Fruit fly (Drosophila melanogaster): Measurements from ENCODE around the gene Pcyt2.
A peak's percentile ranks its signal among the peaks of the same experiment; 100 is the strongest.

Gene Pcyt2

dm6 chr3L:1592822-1593452 lies 39.6 kb downstream of the Pcyt2 start (continued):
- TF ChIP-seq eyg (GFP tag; optimal IDR thresholded peaks at IDR 0.05) (no peak), Fer1 (GFP tag; optimal IDR thresholded peaks at IDR 0.05) (no peak), ind (GFP tag; optimal IDR thresholded peaks at IDR 0.05) (no peak), danr (GFP tag; IDR thresholded peaks at IDR 0.05) (no peak)

dm6 chr3L:1602064-1602832 lies 49.0 kb downstream of the Pcyt2 start, which contains the start of gene CG12104:
CG12104 (minus strand) TSS chr3L:1602674.
- no peak for TF ChIP-seq zen (tag; optimal IDR thresholded peaks at IDR 0.05)
- peak; percentile 67 for TF ChIP-seq sens (GFP tag)
- TF ChIP-seq CG10979 (tag; optimal IDR thresholded peaks at IDR 0.05) = no peak
- peak; percentile 30 for TF ChIP-seq Sry-β (GFP tag; optimal IDR thresholded peaks at IDR 0.05)
- TF ChIP-seq D (optimal IDR thresholded peaks at IDR 0.05) = no peak
- peak; percentile 14 for TF ChIP-seq D (GFP tag; optimal IDR thresholded peaks at IDR 0.05)
- no peak for TF ChIP-seq CkIIα-i1 (GFP tag; IDR thresholded peaks at IDR 0.05)
- TF ChIP-seq Dp (GFP tag; optimal IDR thresholded peaks at IDR 0.05) = peak; percentile 20
- TF ChIP-seq ftz-f1 (GFP tag; optimal IDR thresholded peaks at IDR 0.05) = no peak
- TF ChIP-seq Adf1 (GFP tag; IDR thresholded peaks at IDR 0.05) = peak; percentile 73
- TF ChIP-seq CG17912 (GFP tag; optimal IDR thresholded peaks at IDR 0.05) = no peak
- peak; percentile 86 for TF ChIP-seq Ets65A (GFP tag)
- peak; percentile 11 for TF ChIP-seq nerfin-1 (tag; optimal IDR thresholded peaks at IDR 0.05)
- peak; percentile 5 for TF ChIP-seq CTCF (GFP tag; optimal IDR thresholded peaks at IDR 0.05)
- no peak for TF ChIP-seq CG13894 (tag; optimal IDR thresholded peaks at IDR 0.05)
- no peak for TF ChIP-seq Opbp (GFP tag; IDR thresholded peaks at IDR 0.05; ENCODE audit: partially characterized antibody)
- no peak for TF ChIP-seq CG17612 (GFP tag; IDR thresholded peaks at IDR 0.05)
- no peak for TF ChIP-seq pb (GFP tag; optimal IDR thresholded peaks at IDR 0.05)
- TF ChIP-seq mld (GFP tag; IDR thresholded peaks at IDR 0.05; ENCODE audit: partially characterized antibody) = 0 out of 3 replicates have a peak, but pooled peaks have one; percentile 42
- peak; percentile 27 for TF ChIP-seq CG1529 (GFP tag; optimal IDR thresholded peaks at IDR 0.05)
- TF ChIP-seq MESR4 (GFP tag; optimal IDR thresholded peaks at IDR 0.05) = peak; percentile 62
- TF ChIP-seq lab (GFP tag; optimal IDR thresholded peaks at IDR 0.05) = peak; percentile 42
- no peak for TF ChIP-seq Nf-YB (GFP tag; optimal IDR thresholded peaks at IDR 0.05)
- TF ChIP-seq CG6683 (GFP tag; optimal IDR thresholded peaks at IDR 0.05) = no peak
- peak; percentile 42 for TF ChIP-seq CoRest (tag; optimal IDR thresholded peaks at IDR 0.05)
- TF ChIP-seq sob (GFP tag; IDR thresholded peaks at IDR 0.05) = 0 out of 2 replicates have a peak, but pooled peaks have one; percentile 14
- no peak for TF ChIP-seq slp2 (GFP tag; optimal IDR thresholded peaks at IDR 0.05)
- TF ChIP-seq CG7987 (GFP tag; optimal IDR thresholded peaks at IDR 0.05) = peak; percentile 12
- TF ChIP-seq C15 (GFP tag; IDR thresholded peaks at IDR 0.05) = no peak
- 0 out of 3 replicates have a peak, but pooled peaks have one; percentile 14 for TF ChIP-seq ci (GFP tag; IDR thresholded peaks at IDR 0.05)
- TF ChIP-seq CG18764 (GFP tag; optimal IDR thresholded peaks at IDR 0.05) = no peak
- TF ChIP-seq E2f2 (GFP tag; IDR thresholded peaks at IDR 0.05) = peak; percentile 35; the same call in 1 of the 2 replicates
- TF ChIP-seq CG12104 (GFP tag; optimal IDR thresholded peaks at IDR 0.05) = peak; percentile 88
- TF ChIP-seq Ets97D (GFP tag; optimal IDR thresholded peaks at IDR 0.05) = peak; percentile 90
- TF ChIP-seq CG7372 (GFP tag; IDR thresholded peaks at IDR 0.05) = no peak
- TF ChIP-seq chinmo (GFP tag; IDR thresholded peaks at IDR 0.05; ENCODE audit: partially characterized antibody) = peak; percentile 70; the same call in 1 of the 4 replicates
- no peak for TF ChIP-seq ATbp (GFP tag; optimal IDR thresholded peaks at IDR 0.05)
- TF ChIP-seq CG10274 (GFP tag; optimal IDR thresholded peaks at IDR 0.05) = no peak
- no peak for TF ChIP-seq crc (GFP tag; optimal IDR thresholded peaks at IDR 0.05)
- TF ChIP-seq Hmx (GFP tag; optimal IDR thresholded peaks at IDR 0.05) = no peak
- peak; percentile 29 for TF ChIP-seq CG12299 (tag; optimal IDR thresholded peaks at IDR 0.05)
- no peak for TF ChIP-seq ken (GFP tag; IDR thresholded peaks at IDR 0.05)
- no peak for TF ChIP-seq CG6791 (GFP tag; IDR thresholded peaks at IDR 0.05; ENCODE audit: partially characterized antibody)
- TF ChIP-seq rib (GFP tag; IDR thresholded peaks at IDR 0.05) = peak; percentile 54; the same call in 1 of the 2 replicates

Measured in whole organism, embryonic.